Worm (Caenorhabditis elegans) whole organism, L3 larva: Measurements from ENCODE around the gene R160.5.

Source experiments
- R02D3.7 ChIP-seq: fragments of 150-350 bp; optimal IDR thresholded peaks from 2 replicates; lab custom pipeline; 2014; ENCODE audit warnings: missing biosample characterization, missing genetic modification characterization
- ZK546.5 ChIP-seq: sonication (generic microtip); optimal IDR thresholded peaks from 2 replicates; lab custom pipeline; 2017; ENCODE audit warnings: missing biosample characterization, missing genetic modification characterization
- ama-1 ChIP-seq: fragments of 150-350 bp; optimal IDR thresholded peaks from 2 replicates; lab custom pipeline; 2018
- ceh-16 ChIP-seq: sonication (generic microtip); optimal IDR thresholded peaks from 2 replicates; lab custom pipeline; 2017; ENCODE audit warnings: missing biosample characterization, missing genetic modification characterization
- ceh-9 ChIP-seq: sonication (generic microtip); optimal IDR thresholded peaks from 2 replicates; lab custom pipeline; 2018; ENCODE audit warnings: missing biosample characterization, missing genetic modification characterization
- daf-12 ChIP-seq: fragments of 150-350 bp; optimal IDR thresholded peaks from 2 replicates; lab custom pipeline; 2014; ENCODE audit warnings: missing biosample characterization, missing genetic modification reagents, missing genetic modification characterization
- elt-2 ChIP-seq: sonication (generic microtip); optimal IDR thresholded peaks from 2 replicates; lab custom pipeline; 2016; ENCODE audit warnings: missing genetic modification reagents, mild to moderate bottlenecking, missing genetic modification characterization, missing compliant biosample characterization
- elt-3 ChIP-seq, 3 experiments: fragments of 150-350 bp in 1 of 3; sonication (generic microtip) in 2 of 3; optimal IDR thresholded peaks; 2 replicates in 2 of 3; 4 replicates in 1 of 3; lab custom pipeline; 2014 to 2017; ENCODE audit warnings: missing biosample characterization in 3 of 3, missing genetic modification characterization in 3 of 3
- eor-1 ChIP-seq, 2 experiments: fragments of 150-350 bp; optimal IDR thresholded peaks; 2 replicates each; lab custom pipeline; 2014 to 2018; ENCODE audit warnings: missing biosample characterization in 2 of 2, missing genetic modification characterization in 2 of 2
- fkh-10 ChIP-seq: sonication (generic microtip); optimal IDR thresholded peaks from 2 replicates; lab custom pipeline; 2017; ENCODE audit warnings: missing biosample characterization, missing genetic modification reagents, missing genetic modification characterization
- fkh-2 ChIP-seq: fragments of 150-350 bp; optimal IDR thresholded peaks from 2 replicates; lab custom pipeline; 2014; ENCODE audit warnings: missing biosample characterization, missing genetic modification reagents, missing genetic modification characterization
- fos-1 ChIP-seq: fragments of 150-350 bp; optimal IDR thresholded peaks from 2 replicates; lab custom pipeline; 2014; ENCODE audit warnings: missing biosample characterization, missing genetic modification characterization
- hmg-11 ChIP-seq: sonication (generic microtip); optimal IDR thresholded peaks from 2 replicates; lab custom pipeline; 2016; ENCODE audit warnings: missing genetic modification characterization, missing compliant biosample characterization
- lin-15B ChIP-seq: fragments of 150-350 bp; optimal IDR thresholded peaks from 2 replicates; lab custom pipeline; 2014; ENCODE audit warnings: missing biosample characterization, missing genetic modification characterization
- lin-39 ChIP-seq: fragments of 150-350 bp; optimal IDR thresholded peaks from 2 replicates; lab custom pipeline; 2018; ENCODE audit warnings: missing biosample characterization, missing genetic modification reagents, missing genetic modification characterization
- lsy-12 ChIP-seq: sonication (generic microtip); optimal IDR thresholded peaks from 2 replicates; lab custom pipeline; 2016; ENCODE audit warnings: mild to moderate bottlenecking, missing genetic modification characterization, missing compliant biosample characterization
- mdl-1 ChIP-seq: fragments of 150-350 bp; optimal IDR thresholded peaks from 2 replicates; lab custom pipeline; 2014; ENCODE audit warnings: missing biosample characterization, missing genetic modification characterization
- nfya-1 ChIP-seq: sonication (generic microtip); optimal IDR thresholded peaks from 2 replicates; lab custom pipeline; 2017; ENCODE audit warnings: missing genetic modification characterization, mild to moderate bottlenecking, missing compliant biosample characterization, antibody characterized with exemption, moderate library complexity; ENCODE audit not compliant: insufficient read depth
- nhr-12 ChIP-seq: fragments of 150-350 bp; optimal IDR thresholded peaks from 2 replicates; lab custom pipeline; 2014; ENCODE audit warnings: missing biosample characterization, missing genetic modification characterization
- nhr-23 ChIP-seq: fragments of 150-350 bp; optimal IDR thresholded peaks from 2 replicates; lab custom pipeline; 2014; ENCODE audit warnings: missing biosample characterization, missing genetic modification reagents, missing genetic modification characterization
- nhr-237 ChIP-seq: fragments of 150-350 bp; optimal IDR thresholded peaks from 2 replicates; lab custom pipeline; 2014; ENCODE audit warnings: missing biosample characterization, missing genetic modification characterization
- nhr-25 ChIP-seq: sonication (generic microtip); optimal IDR thresholded peaks from 2 replicates; lab custom pipeline; 2017; ENCODE audit warnings: missing biosample characterization, missing genetic modification characterization
- nhr-28 ChIP-seq: fragments of 150-350 bp; optimal IDR thresholded peaks from 2 replicates; lab custom pipeline; 2014; ENCODE audit warnings: missing biosample characterization, missing genetic modification characterization
- nhr-67 ChIP-seq: fragments of 150-350 bp; optimal IDR thresholded peaks from 2 replicates; lab custom pipeline; 2014; ENCODE audit warnings: missing biosample characterization, missing genetic modification characterization
- nhr-76 ChIP-seq: fragments of 150-350 bp; sonication (generic microtip); optimal IDR thresholded peaks from 5 replicates; lab custom pipeline; 2014; ENCODE audit warnings: missing biosample characterization, missing genetic modification characterization
- nhr-77 ChIP-seq: fragments of 150-350 bp; optimal IDR thresholded peaks from 2 replicates; lab custom pipeline; 2014; ENCODE audit warnings: missing biosample characterization, missing genetic modification characterization
- pqm-1 ChIP-seq: fragments of 150-350 bp; optimal IDR thresholded peaks from 2 replicates; lab custom pipeline; 2017; ENCODE audit warnings: missing biosample characterization, missing genetic modification characterization, inconsistent platforms
- skn-1 ChIP-seq: fragments of 150-350 bp; optimal IDR thresholded peaks from 2 replicates; lab custom pipeline; 2014; ENCODE audit warnings: missing biosample characterization, missing genetic modification characterization
- unc-39 ChIP-seq: sonication (generic microtip); optimal IDR thresholded peaks from 4 replicates; lab custom pipeline; 2017; ENCODE audit warnings: missing biosample characterization, missing genetic modification characterization
- zag-1 ChIP-seq: fragments of 150-350 bp; optimal IDR thresholded peaks from 2 replicates; lab custom pipeline; 2014; ENCODE audit warnings: missing biosample characterization, missing genetic modification characterization
- ztf-11 ChIP-seq: fragments of 150-350 bp; optimal IDR thresholded peaks from 2 replicates; lab custom pipeline; 2014; ENCODE audit warnings: missing biosample characterization, missing genetic modification characterization
- ztf-4 ChIP-seq: fragments of 150-350 bp; optimal IDR thresholded peaks from 2 replicates; lab custom pipeline; 2014; ENCODE audit warnings: missing biosample characterization, missing genetic modification characterization

The R160.5 gene

ce11 chrX:4388834-4389409 lies 18.3 kb upstream of the R160.5 start, which contains the start of gene dpy-23 (continued):
- peak; percentile 61 for TF ChIP-seq nhr-76 (tag; lab: Kevin White, UChicago)
- no peak for TF ChIP-seq nhr-12 (tag; lab: Kevin White, UChicago)
- TF ChIP-seq nfya-1 (tag; lab: Kevin White, UChicago) = peak; percentile 98
- TF ChIP-seq ztf-4 = peak; percentile 61
- peak; percentile 22 for TF ChIP-seq ama-1 (lab: Kevin White, UChicago)
- peak; percentile 81 for TF ChIP-seq elt-2

ce11 chrX:4386493-4386892 lies 15.8 kb upstream of the R160.5 start:
- TF ChIP-seq nhr-25 (tag; lab: Kevin White, UChicago) (peak; percentile 21), hmg-11 (tag; lab: Kevin White, UChicago) (no peak), R02D3.7 (tag; lab: Kevin White, UChicago) (no peak), ztf-11 (tag; lab: Kevin White, UChicago) (no peak), ceh-16 (tag; lab: Kevin White, UChicago) (no peak), skn-1 (tag; lab: Kevin White, UChicago) (no peak)
- TF ChIP-seq, all 47 proteins: peak for 1

- TF ChIP-seq fkh-2 (tag; lab: Kevin White, UChicago) (no peak), mdl-1 (tag; lab: Kevin White, UChicago) (no peak), ZK546.5 (no peak), elt-3 (tag; optimal IDR thresholded peaks at IDR 0.05; lab: Kevin White, UChicago) (no peak), nhr-237 (tag; lab: Kevin White, UChicago) (no peak), eor-1 (tag; optimal IDR thresholded peaks at IDR 0.05; lab: Kevin White, UChicago) (no peak), fos-1 (no peak), unc-39 (tag; lab: Kevin White, UChicago) (no peak), lin-39 (tag; lab: Kevin White, UChicago) (no peak), ztf-11 (tag; lab: Kevin White, UChicago) (no peak), lsy-12 (tag; lab: Kevin White, UChicago) (no peak), lin-15B (tag; lab: Kevin White, UChicago) (no peak)
These were observed 12.8 kb upstream of the R160.5 start, which contains the start of gene lst-2 for ce11 chrX:4383316-4383936. Gene lst-2, minus strand, starts transcription at chrX:4383366.

ce11 chrX:4377689-4378088 lies 7.0 kb upstream of the R160.5 start, which contains the start of gene R160.12:
Gene R160.12, minus strand, starts transcription at chrX:4377789.
- TF ChIP-seq elt-3 (tag; optimal IDR thresholded peaks at IDR 0.05; lab: Kevin White, UChicago) = no peak
- no peak for TF ChIP-seq lin-15B (tag; lab: Kevin White, UChicago)
- no peak for TF ChIP-seq ama-1 (lab: Kevin White, UChicago)
- no peak for TF ChIP-seq fkh-10 (GFP tag; lab: Kevin White, UChicago)
- TF ChIP-seq R02D3.7 (tag; lab: Kevin White, UChicago) = no peak
- TF ChIP-seq, all 47 proteins: peak for 0

- TF ChIP-seq nhr-12 (tag; lab: Kevin White, UChicago) (no peak), nhr-23 (tag; lab: Kevin White, UChicago) (no peak), nhr-67 (tag; lab: Kevin White, UChicago) (no peak), unc-39 (tag; lab: Kevin White, UChicago) (no peak), ZK546.5 (no peak)
These were observed 6.1 kb upstream of the R160.5 start, which contains the start of gene R160.2 for ce11 chrX:4376801-4377200. Gene R160.2, minus strand, starts transcription at chrX:4376901.

- TF ChIP-seq elt-2 = no peak
- no peak for TF ChIP-seq daf-12
- no peak for TF ChIP-seq ZK546.5
- TF ChIP-seq, all 47 proteins: peak for 0
These were observed 2.5 kb upstream of the R160.5 start, which contains the start of gene R160.6 for ce11 chrX:4373123-4373522. Gene R160.6, minus strand, starts transcription at chrX:4373223.

ce11 chrX:4371988-4372387 lies 1.3 kb upstream of the R160.5 start, which contains the start of gene R160.14:
Gene R160.14, minus strand, starts transcription at chrX:4372088.
- no peak for TF ChIP-seq ceh-9
- no peak for TF ChIP-seq pqm-1 (tag; lab: Kevin White, UChicago)
- no peak for TF ChIP-seq nhr-77 (tag; lab: Kevin White, UChicago)
- no peak for TF ChIP-seq nhr-76 (tag; lab: Kevin White, UChicago)
- TF ChIP-seq lin-15B (tag; lab: Kevin White, UChicago) = no peak
- TF ChIP-seq nhr-28 (tag; lab: Kevin White, UChicago) = no peak
- TF ChIP-seq ZK546.5 = no peak
- no peak for TF ChIP-seq elt-3 (tag; optimal IDR thresholded peaks at IDR 0.05; lab: Kevin White, UChicago)
- no peak for TF ChIP-seq nhr-23 (tag; lab: Kevin White, UChicago)
- TF ChIP-seq daf-12 = no peak
- TF ChIP-seq ama-1 (lab: Kevin White, UChicago) = no peak
- no peak for TF ChIP-seq nhr-25 (tag; lab: Kevin White, UChicago)
- no peak for TF ChIP-seq zag-1
- no peak for TF ChIP-seq eor-1 (tag; optimal IDR thresholded peaks at IDR 0.05; lab: Kevin White, UChicago)
